Fruit fly (Drosophila melanogaster) whole organism, embryonic: Measurements from ENCODE around the gene CG34298.

Experiments
- CG10431 ChIP-seq: fragments of 200-800 bp; sonication (Bioruptor generic); optimal IDR thresholded peaks from 3 replicates; lab custom pipeline; 2018; ENCODE audit warnings: missing biosample characterization, mild to moderate bottlenecking, missing genetic modification characterization
- CG11398 ChIP-seq: fragments of 200-800 bp; sonication (Bioruptor generic); optimal IDR thresholded peaks from 2 replicates; lab custom pipeline; 2016; ENCODE audit warnings: missing biosample characterization, missing genetic modification characterization
- CG11504 ChIP-seq: fragments of 200-800 bp; sonication (Bioruptor generic); optimal IDR thresholded peaks from 3 replicates; lab custom pipeline; 2019; ENCODE audit warnings: missing biosample characterization, mild to moderate bottlenecking, missing genetic modification characterization, moderate library complexity
- CG12155 ChIP-seq: fragments of 200-800 bp; sonication (Bioruptor generic); optimal IDR thresholded peaks from 3 replicates; lab custom pipeline; 2016; ENCODE audit warnings: missing biosample characterization, missing genetic modification characterization
- CG13424 ChIP-seq: fragments of 200-800 bp; sonication (Bioruptor generic); optimal IDR thresholded peaks from 2 replicates; lab custom pipeline; 2019; ENCODE audit warnings: missing biosample characterization, mild to moderate bottlenecking, missing genetic modification characterization, moderate library complexity
- CG13624 ChIP-seq: fragments of 200-800 bp; sonication (Bioruptor generic); optimal IDR thresholded peaks from 2 replicates; lab custom pipeline; 2016; ENCODE audit warnings: missing biosample characterization, missing genetic modification characterization
- CG13894 ChIP-seq: fragments of 200-800 bp; sonication (Bioruptor generic); optimal IDR thresholded peaks from 3 replicates; lab custom pipeline; 2018; ENCODE audit warnings: missing biosample characterization, mild to moderate bottlenecking, missing genetic modification characterization, moderate library complexity
- CG14710 ChIP-seq: fragments of 200-800 bp; sonication (Bioruptor generic); optimal IDR thresholded peaks from 3 replicates; lab custom pipeline; 2019; ENCODE audit warnings: missing biosample characterization, mild to moderate bottlenecking, missing genetic modification characterization, moderate library complexity
- CG1603 ChIP-seq: fragments of 200-800 bp; sonication (Bioruptor generic); optimal IDR thresholded peaks from 2 replicates; lab custom pipeline; 2019; ENCODE audit warnings: missing biosample characterization, mild to moderate bottlenecking, missing genetic modification characterization, moderate library complexity
- CG17328 ChIP-seq: fragments of 200-800 bp; sonication (Bioruptor generic); IDR thresholded peaks from 2 replicates; pipeline ENCODE4 v1.3.6; 2022; ENCODE audit warnings: missing biosample characterization, missing genetic modification characterization
- CG18599 ChIP-seq: fragments of 200-800 bp; sonication (Bioruptor generic); optimal IDR thresholded peaks from 3 replicates; lab custom pipeline; 2017; ENCODE audit warnings: missing biosample characterization, missing genetic modification characterization, mild to moderate bottlenecking, moderate library complexity, missing genetic modification reagents
- CG2712 ChIP-seq: fragments of 200-800 bp; optimal IDR thresholded peaks from 3 replicates; lab custom pipeline; 2019; ENCODE audit warnings: missing biosample characterization, mild to moderate bottlenecking, missing genetic modification characterization, moderate library complexity
- CG33557 ChIP-seq: fragments of 200-800 bp; sonication (Bioruptor generic); optimal IDR thresholded peaks from 2 replicates; lab custom pipeline; 2019; ENCODE audit warnings: missing biosample characterization, mild to moderate bottlenecking, missing genetic modification characterization, moderate library complexity
- CG3838 ChIP-seq: fragments of 200-800 bp; sonication (Bioruptor generic); optimal IDR thresholded peaks from 3 replicates; lab custom pipeline; 2016; ENCODE audit warnings: missing biosample characterization, missing genetic modification characterization
- CG3995 ChIP-seq: fragments of 200-800 bp; sonication (Bioruptor generic); optimal IDR thresholded peaks from 3 replicates; lab custom pipeline; 2016; ENCODE audit warnings: missing biosample characterization, missing genetic modification characterization
- CG42726 ChIP-seq: fragments of 200-800 bp; sonication (Bioruptor generic); IDR thresholded peaks from 2 replicates; pipeline ENCODE4 v1.3.6; 2022; ENCODE audit warnings: missing biosample characterization, missing genetic modification characterization; ENCODE audit not compliant: partially characterized antibody
- CG4730 ChIP-seq: fragments of 200-800 bp; sonication (Bioruptor generic); IDR thresholded peaks from 2 replicates; pipeline ENCODE4 v1.3.6; 2022; ENCODE audit warnings: missing biosample characterization, missing genetic modification characterization
- CG5953 ChIP-seq: fragments of 200-800 bp; sonication (Bioruptor generic); IDR thresholded peaks from 2 replicates; pipeline ENCODE4 v1.3.6; 2022; ENCODE audit warnings: missing biosample characterization, missing genetic modification characterization
- CG7839 ChIP-seq: fragments of 200-800 bp; sonication (Bioruptor generic); optimal IDR thresholded peaks from 3 replicates; lab custom pipeline; 2018; ENCODE audit warnings: missing biosample characterization, mild to moderate bottlenecking, missing genetic modification characterization, moderate library complexity
- CG8281 ChIP-seq: fragments of 200-800 bp; sonication (Bioruptor generic); optimal IDR thresholded peaks from 2 replicates; lab custom pipeline; 2018; ENCODE audit warnings: missing biosample characterization, mild to moderate bottlenecking, missing genetic modification characterization, moderate library complexity
- CoRest ChIP-seq: fragments of 200-800 bp; sonication (Bioruptor generic); optimal IDR thresholded peaks from 3 replicates; lab custom pipeline; 2018; ENCODE audit warnings: missing biosample characterization, mild to moderate bottlenecking, missing genetic modification characterization, moderate library complexity
- Dek ChIP-seq: fragments of 200-800 bp; sonication (Bioruptor generic); optimal IDR thresholded peaks from 3 replicates; lab custom pipeline; 2019; ENCODE audit warnings: missing biosample characterization, mild to moderate bottlenecking, missing genetic modification characterization, moderate library complexity
- Dll ChIP-seq: fragments of 200-800 bp; sonication (Bioruptor generic); IDR thresholded peaks from 4 replicates; pipeline ENCODE4 v1.3.6; 2022; ENCODE audit warnings: missing biosample characterization, missing genetic modification characterization; ENCODE audit not compliant: partially characterized antibody
- E2f2 ChIP-seq: fragments of 200-800 bp; sonication (Bioruptor generic); IDR thresholded peaks from 2 replicates; pipeline ENCODE4 v1.3.6; 2022; ENCODE audit warnings: missing biosample characterization, missing genetic modification characterization
- ERR ChIP-seq: fragments of 200-800 bp; sonication (Bioruptor generic); optimal IDR thresholded peaks from 2 replicates; lab custom pipeline; 2016; ENCODE audit warnings: missing biosample characterization, missing genetic modification characterization
- Gsc ChIP-seq: fragments of 200-800 bp; sonication (Bioruptor generic); IDR thresholded peaks from 2 replicates; pipeline ENCODE4 v1.3.6; 2022; ENCODE audit warnings: missing biosample characterization, missing genetic modification characterization
- H15 ChIP-seq: fragments of 200-800 bp; sonication (Bioruptor generic); IDR thresholded peaks from 3 replicates; pipeline ENCODE4 v1.3.6; 2022; ENCODE audit warnings: missing biosample characterization, missing genetic modification characterization
- HLH3B ChIP-seq: fragments of 200-800 bp; sonication (Bioruptor generic); IDR thresholded peaks from 2 replicates; pipeline ENCODE4 v1.3.6; 2022; ENCODE audit warnings: missing biosample characterization, missing genetic modification characterization
- Hmx ChIP-seq: fragments of 200-800 bp; sonication (Bioruptor generic); optimal IDR thresholded peaks from 2 replicates; lab custom pipeline; 2016; ENCODE audit warnings: missing biosample characterization, missing genetic modification characterization
- Hr51 ChIP-seq, 2 experiments: fragments of 200-800 bp; sonication (Bioruptor generic); optimal IDR thresholded peaks; 2 replicates in 1 of 2; 3 replicates in 1 of 2; lab custom pipeline; 2016 to 2018; ENCODE audit warnings: missing biosample characterization in 2 of 2, missing genetic modification characterization in 2 of 2, mild to moderate bottlenecking in 1 of 2, moderate library complexity in 1 of 2
- Hsf ChIP-seq: fragments of 200-800 bp; sonication (Bioruptor generic); optimal IDR thresholded peaks from 3 replicates; lab custom pipeline; 2016; ENCODE audit warnings: missing biosample characterization, missing genetic modification characterization
- Lhr ChIP-seq: fragments of 200-800 bp; sonication (Bioruptor generic); optimal IDR thresholded peaks from 3 replicates; lab custom pipeline; 2017; ENCODE audit warnings: mild to moderate bottlenecking, missing biosample characterization, missing genetic modification reagents, missing genetic modification characterization
- Lpt ChIP-seq: fragments of >200 bp; optimal IDR thresholded peaks from 2 replicates; lab custom pipeline; 2018; ENCODE audit warnings: missing biosample characterization, missing genetic modification characterization
- Rfx ChIP-seq: fragments of 200-800 bp; sonication (Bioruptor generic); IDR thresholded peaks from 2 replicates; pipeline ENCODE4 v1.3.6; 2022; ENCODE audit warnings: missing biosample characterization, missing genetic modification characterization
- Xbp1 ChIP-seq: fragments of 200-800 bp; sonication (Bioruptor generic); optimal IDR thresholded peaks from 3 replicates; lab custom pipeline; 2016; ENCODE audit warnings: missing biosample characterization, mild to moderate bottlenecking, missing genetic modification characterization
- YL-1 ChIP-seq: fragments of 200-800 bp; sonication (Bioruptor generic); optimal IDR thresholded peaks from 3 replicates; lab custom pipeline; 2017; ENCODE audit warnings: missing biosample characterization, mild to moderate bottlenecking, missing genetic modification characterization
- br ChIP-seq: fragments of >200 bp; optimal IDR thresholded peaks from 2 replicates; lab custom pipeline; 2017
- dati ChIP-seq: fragments of 200-800 bp; sonication (Bioruptor generic); IDR thresholded peaks from 2 replicates; pipeline ENCODE4 v1.3.6; 2022; ENCODE audit warnings: missing biosample characterization, missing genetic modification characterization
- dpn ChIP-seq, 2 experiments: fragments of 200-800 bp; sonication (Bioruptor generic); optimal IDR thresholded peaks; 3 replicates each; lab custom pipeline; 2016; ENCODE audit warnings: missing biosample characterization in 2 of 2, missing genetic modification characterization in 2 of 2
- dysf ChIP-seq: fragments of 200-800 bp; sonication (Bioruptor generic); IDR thresholded peaks from 3 replicates; pipeline ENCODE4 v1.3.6; 2022; ENCODE audit warnings: missing biosample characterization, missing genetic modification characterization
- ewg ChIP-seq: fragments of 200-800 bp; sonication (Bioruptor generic); optimal IDR thresholded peaks from 3 replicates; lab custom pipeline; 2017; ENCODE audit warnings: mild to moderate bottlenecking, missing biosample characterization, missing genetic modification reagents, missing genetic modification characterization
- hb ChIP-seq: fragments of 200-800 bp; sonication (Bioruptor generic); IDR thresholded peaks from 3 replicates; pipeline ENCODE4 v1.3.6; 2022; ENCODE audit warnings: missing biosample characterization, missing genetic modification characterization; ENCODE audit not compliant: partially characterized antibody
- ind ChIP-seq: fragments of 200-800 bp; sonication (Bioruptor generic); optimal IDR thresholded peaks from 3 replicates; lab custom pipeline; 2016; ENCODE audit warnings: missing biosample characterization, missing genetic modification characterization
- jigr1 ChIP-seq: fragments of 200-800 bp; sonication (Bioruptor generic); IDR thresholded peaks from 3 replicates; pipeline ENCODE4 v1.3.6; 2022; ENCODE audit warnings: missing biosample characterization, missing genetic modification characterization
- lilli ChIP-seq: fragments of 200-800 bp; sonication (Bioruptor generic); optimal IDR thresholded peaks from 3 replicates; lab custom pipeline; 2016; ENCODE audit warnings: missing biosample characterization, missing genetic modification characterization
- odd ChIP-seq: fragments of 200-800 bp; sonication (Bioruptor generic); optimal IDR thresholded peaks from 2 replicates; lab custom pipeline; 2017; ENCODE audit warnings: missing biosample characterization, mild to moderate bottlenecking, missing genetic modification characterization
- pfk ChIP-seq: fragments of 200-800 bp; sonication (Bioruptor generic); optimal IDR thresholded peaks from 2 replicates; lab custom pipeline; 2018; ENCODE audit warnings: missing biosample characterization, mild to moderate bottlenecking, missing genetic modification characterization, moderate library complexity
- phol ChIP-seq: fragments of 200-800 bp; sonication (Bioruptor generic); optimal IDR thresholded peaks from 3 replicates; lab custom pipeline; 2018; ENCODE audit warnings: missing biosample characterization, mild to moderate bottlenecking, missing genetic modification characterization, moderate library complexity
- row ChIP-seq: fragments of 200-800 bp; sonication (Bioruptor generic); IDR thresholded peaks from 3 replicates; pipeline ENCODE4 v1.3.6; 2022; ENCODE audit warnings: missing biosample characterization, missing genetic modification characterization
- slp2 ChIP-seq: fragments of 200-800 bp; sonication (Bioruptor generic); optimal IDR thresholded peaks from 2 replicates; lab custom pipeline; 2016; ENCODE audit warnings: missing biosample characterization, missing genetic modification characterization
- sna ChIP-seq: fragments of 200-800 bp; sonication (Bioruptor generic); IDR thresholded peaks from 2 replicates; pipeline ENCODE4 v1.3.6; 2022; ENCODE audit warnings: missing biosample characterization, missing genetic modification characterization; ENCODE audit not compliant: partially characterized antibody

The CG34298 gene

dm6 chr3R:30021009-30021408 is 21.4 kb downstream of the CG34298 start (continued):
- TF ChIP-seq Rfx: peak; percentile 47
- TF ChIP-seq H15 (GFP tag; lab: Robert Waterston, UW): no peak
- peak; percentile 30 for TF ChIP-seq phol
- no peak for TF ChIP-seq ind (GFP tag; lab: Kevin White, UChicago)
- peak; percentile 10 for TF ChIP-seq CG12155 (GFP tag; lab: Kevin White, UChicago)
- no peak for TF ChIP-seq CG17328
- peak; percentile 16 for TF ChIP-seq CG13424
- TF ChIP-seq CG11398 (GFP tag; lab: Kevin White, UChicago): no peak
- TF ChIP-seq CG5953 (GFP tag; lab: Robert Waterston, UW): no peak
- peak; percentile 45 for TF ChIP-seq CG18599 (GFP tag; lab: Kevin White, UChicago)
- TF ChIP-seq CG2712 (tag; lab: Kevin White, UChicago): peak; percentile 30
- no peak for TF ChIP-seq Gsc (GFP tag; lab: Robert Waterston, UW)
- no peak for TF ChIP-seq pfk (GFP tag; lab: Kevin White, UChicago)
- TF ChIP-seq CG11504 (tag; lab: Kevin White, UChicago): peak; percentile 53
- TF ChIP-seq CoRest (tag; lab: Kevin White, UChicago): peak; percentile 6
- no peak; the same call in 1 of the 2 replicates for TF ChIP-seq E2f2 (GFP tag; lab: Robert Waterston, UW)
- TF ChIP-seq CG4730 (GFP tag; lab: Robert Waterston, UW): 0 out of 2 replicates have a peak, but pooled peaks have one; percentile 27
- TF ChIP-seq HLH3B (GFP tag; lab: Robert Waterston, UW): 0 out of 2 replicates have a peak, but pooled peaks have one; percentile 8
- TF ChIP-seq odd (GFP tag; lab: Kevin White, UChicago): no peak
- TF ChIP-seq dpn (GFP tag; optimal IDR thresholded peaks at IDR 0.05; lab: Kevin White, UChicago): no peak
- peak in 1 of 2 experiments; percentile 50 for TF ChIP-seq Hr51 (GFP tag; optimal IDR thresholded peaks at IDR 0.05; lab: Kevin White, UChicago)
- no peak for TF ChIP-seq sna
- no peak for TF ChIP-seq CG10431 (GFP tag; lab: Kevin White, UChicago)
- TF ChIP-seq Lpt (GFP tag; lab: Kevin White, UChicago): no peak
- no peak for TF ChIP-seq CG1603
- no peak for TF ChIP-seq Hsf (GFP tag; lab: Kevin White, UChicago)
- peak; percentile 2 for TF ChIP-seq CG14710 (tag; lab: Kevin White, UChicago)
- TF ChIP-seq slp2 (GFP tag; lab: Kevin White, UChicago): no peak
- TF ChIP-seq CG8281: no peak
- peak; percentile 59; the same call in 1 of the 3 replicates for TF ChIP-seq dysf (GFP tag; lab: Robert Waterston, UW)
- TF ChIP-seq dati: no peak
- no peak for TF ChIP-seq YL-1 (GFP tag; lab: Kevin White, UChicago)
- TF ChIP-seq hb (GFP tag; lab: Robert Waterston, UW): no peak
- no peak for TF ChIP-seq br (lab: Kevin White, UChicago)
- no peak for TF ChIP-seq CG13624
- no peak for TF ChIP-seq Lhr (GFP tag; lab: Kevin White, UChicago)
- no peak for TF ChIP-seq ERR (GFP tag; lab: Kevin White, UChicago)
- no peak for TF ChIP-seq lilli (GFP tag; lab: Kevin White, UChicago)
- TF ChIP-seq jigr1 (GFP tag; lab: Robert Waterston, UW): 0 out of 3 replicates have a peak, but pooled peaks have one; percentile 21
- TF ChIP-seq Dll: no peak
- TF ChIP-seq Xbp1 (GFP tag; lab: Kevin White, UChicago): peak; percentile 29
- no peak for TF ChIP-seq ewg (GFP tag; lab: Kevin White, UChicago)
- peak; percentile 58 for TF ChIP-seq row (GFP tag; lab: Robert Waterston, UW)
- no peak for TF ChIP-seq CG42726 (GFP tag; lab: Robert Waterston, UW)
- no peak for TF ChIP-seq CG13894 (tag; lab: Kevin White, UChicago)
- peak; percentile 22 for TF ChIP-seq CG7839
- no peak for TF ChIP-seq CG3838 (GFP tag; lab: Kevin White, UChicago)
- TF ChIP-seq Hmx (GFP tag; lab: Kevin White, UChicago): no peak
- no peak for TF ChIP-seq CG33557 (GFP tag; lab: Kevin White, UChicago)
- TF ChIP-seq CG3995 (GFP tag; lab: Kevin White, UChicago): no peak
- peak; percentile 8 for TF ChIP-seq Dek (tag; lab: Kevin White, UChicago)
